Worm (Caenorhabditis elegans) whole organism, L3 larva: ENCODE results near the gene lips-7.

Experiments
- nfya-1 ChIP-seq: sonication (generic microtip); optimal IDR thresholded peaks from 2 replicates; lab custom pipeline; 2017; ENCODE audit warnings: missing genetic modification characterization, mild to moderate bottlenecking, missing compliant biosample characterization, antibody characterized with exemption, moderate library complexity; ENCODE audit not compliant: insufficient read depth
- nhr-237 ChIP-seq: fragments of 150-350 bp; optimal IDR thresholded peaks from 2 replicates; lab custom pipeline; 2014; ENCODE audit warnings: missing biosample characterization, missing genetic modification characterization
- nhr-25 ChIP-seq: sonication (generic microtip); optimal IDR thresholded peaks from 2 replicates; lab custom pipeline; 2017; ENCODE audit warnings: missing biosample characterization, missing genetic modification characterization

DNA sequence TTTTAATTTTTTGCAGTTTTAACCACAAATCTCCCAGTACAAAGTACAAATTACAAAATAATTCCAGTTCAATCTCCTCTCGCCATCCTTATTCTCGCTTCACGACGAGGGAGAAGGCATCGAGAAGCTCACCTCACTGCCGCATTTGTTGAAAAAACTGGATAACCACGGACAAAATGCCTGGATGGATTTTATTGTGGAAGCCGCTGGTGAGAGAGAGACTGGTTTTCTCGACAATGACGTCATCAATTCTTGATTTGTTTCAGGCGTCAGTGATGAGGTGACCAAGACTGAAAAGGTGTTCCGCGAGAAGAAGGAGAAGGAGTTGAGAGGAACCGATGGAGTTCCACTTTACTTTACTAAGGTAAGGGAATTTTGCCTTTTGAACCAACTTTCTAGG is 2.2 kb upstream of the lips-7 start:
- TF ChIP-seq nhr-237 (tag; lab: Kevin White, UChicago) (no peak), nfya-1 (tag; lab: Kevin White, UChicago) (no peak), nhr-25 (no peak)
